Worm (Caenorhabditis elegans): ENCODE results near the gene perm-4.

The perm-4 gene

ce11 chrIV:1120865-1121264 lies 4.0 kb downstream of the perm-4 start:
- TF ChIP-seq sea-2 (GFP tag; optimal IDR thresholded peaks at IDR 0.05), result no peak
- no peak for TF ChIP-seq pha-4 (tag; optimal IDR thresholded peaks at IDR 0.05)

- no peak for TF ChIP-seq fos-1 (tag; optimal IDR thresholded peaks at IDR 0.05)
- TF ChIP-seq skn-1 (tag; optimal IDR thresholded peaks at IDR 0.05), result no peak
- no peak for TF ChIP-seq nhr-43 (tag; optimal IDR thresholded peaks at IDR 0.05; ENCODE audit: poor library complexity, severe bottlenecking)
- no peak for TF ChIP-seq nhr-25 (tag; optimal IDR thresholded peaks at IDR 0.05)
- no peak for TF ChIP-seq fkh-10 (GFP tag; optimal IDR thresholded peaks at IDR 0.05)
- TF ChIP-seq jun-1 (tag; optimal IDR thresholded peaks at IDR 0.05), result no peak
- TF ChIP-seq lin-39 (tag; optimal IDR thresholded peaks at IDR 0.05), result no peak
- no peak for TF ChIP-seq ceh-9 (tag; optimal IDR thresholded peaks at IDR 0.05)
- no peak for TF ChIP-seq R02D3.7 (tag; optimal IDR thresholded peaks at IDR 0.05)
- TF ChIP-seq ztf-11 (tag; optimal IDR thresholded peaks at IDR 0.05), result no peak
- no peak for TF ChIP-seq nhr-11 (tag; optimal IDR thresholded peaks at IDR 0.05)
- no peak for TF ChIP-seq nhr-77 (tag; optimal IDR thresholded peaks at IDR 0.05)
- no peak for TF ChIP-seq nhr-28 (tag; optimal IDR thresholded peaks at IDR 0.05)
- TF ChIP-seq nhr-67 (tag; optimal IDR thresholded peaks at IDR 0.05), result no peak
- no peak for TF ChIP-seq nhr-23 (tag; optimal IDR thresholded peaks at IDR 0.05)
- no peak for TF ChIP-seq ceh-82 (tag; optimal IDR thresholded peaks at IDR 0.05)
Observed at ce11 chrIV:1118566-1118965, 6.3 kb downstream of the perm-4 start, which contains the start of gene srx-13. Gene srx-13 (minus strand): TSS chrIV:1118666.

ce11 chrIV:1113638-1114037 lies 11.3 kb downstream of the perm-4 start, which contains the start of gene srx-14:
Gene srx-14 (minus strand): TSS chrIV:1113738.
- no peak for TF ChIP-seq ceh-16 (tag; optimal IDR thresholded peaks at IDR 0.05)
- no peak for TF ChIP-seq snpc-4 (tag; optimal IDR thresholded peaks at IDR 0.05)
- no peak for TF ChIP-seq skn-1 (tag; optimal IDR thresholded peaks at IDR 0.05)
- no peak for TF ChIP-seq nhr-12 (tag; optimal IDR thresholded peaks at IDR 0.05)
- TF ChIP-seq egl-5 (tag; optimal IDR thresholded peaks at IDR 0.05), result no peak
- no peak for TF ChIP-seq sea-2 (GFP tag; optimal IDR thresholded peaks at IDR 0.05)
- TF ChIP-seq nhr-11 (tag; optimal IDR thresholded peaks at IDR 0.05), result no peak

- no peak for TF ChIP-seq nfya-1 (tag; optimal IDR thresholded peaks at IDR 0.05; ENCODE audit: insufficient read depth)
- TF ChIP-seq nhr-67 (tag; optimal IDR thresholded peaks at IDR 0.05), result no peak
- TF ChIP-seq nhr-25 (tag; optimal IDR thresholded peaks at IDR 0.05), result no peak
- no peak for TF ChIP-seq elt-2 (tag; optimal IDR thresholded peaks at IDR 0.05)
- no peak for TF ChIP-seq zag-1 (tag; optimal IDR thresholded peaks at IDR 0.05)
- no peak for TF ChIP-seq ama-1 (optimal IDR thresholded peaks at IDR 0.05)
- TF ChIP-seq jun-1 (tag; optimal IDR thresholded peaks at IDR 0.05), result no peak
- no peak for TF ChIP-seq ztf-11 (tag; optimal IDR thresholded peaks at IDR 0.05)
Observed at ce11 chrIV:1110999-1111398, 13.9 kb downstream of the perm-4 start.

- TF ChIP-seq egl-5 (tag; optimal IDR thresholded peaks at IDR 0.05) (peak; percentile 29), ztf-4 (tag; optimal IDR thresholded peaks at IDR 0.05) (no peak), lin-39 (tag; optimal IDR thresholded peaks at IDR 0.05) (peak; percentile 78)
Observed at ce11 chrIV:1108030-1108429, 16.9 kb downstream of the perm-4 start.

ce11 chrIV:1107190-1107589 lies 17.7 kb downstream of the perm-4 start, which contains the start of gene ost-1:
Gene ost-1 (plus strand): TSS chrIV:1107396.
- TF ChIP-seq nhr-237 (tag; optimal IDR thresholded peaks at IDR 0.05), result no peak
- no peak for TF ChIP-seq pha-4 (tag; optimal IDR thresholded peaks at IDR 0.05)
- TF ChIP-seq ama-1 (optimal IDR thresholded peaks at IDR 0.05), result peak; percentile 29
- no peak for TF ChIP-seq hmg-11 (tag; optimal IDR thresholded peaks at IDR 0.05)
- TF ChIP-seq snpc-4 (tag; optimal IDR thresholded peaks at IDR 0.05), result no peak
- TF ChIP-seq ztf-4 (tag; optimal IDR thresholded peaks at IDR 0.05), result no peak
- no peak for TF ChIP-seq nhr-28 (tag; optimal IDR thresholded peaks at IDR 0.05)
- no peak for TF ChIP-seq jun-1 (tag; optimal IDR thresholded peaks at IDR 0.05)
- peak; percentile 69 for TF ChIP-seq lin-39 (tag; optimal IDR thresholded peaks at IDR 0.05)
- TF ChIP-seq aly-2 (tag; optimal IDR thresholded peaks at IDR 0.05), result no peak

ce11 chrIV:1105999-1106398 lies 18.9 kb downstream of the perm-4 start:
- TF ChIP-seq hmg-11 (tag; optimal IDR thresholded peaks at IDR 0.05), result no peak
- TF ChIP-seq ceh-9 (tag; optimal IDR thresholded peaks at IDR 0.05), result no peak
- TF ChIP-seq nhr-76 (tag; optimal IDR thresholded peaks at IDR 0.05), result no peak
- no peak for TF ChIP-seq jun-1 (tag; optimal IDR thresholded peaks at IDR 0.05)
- TF ChIP-seq unc-62 (GFP tag; optimal IDR thresholded peaks at IDR 0.05), result no peak
- no peak for TF ChIP-seq fos-1 (tag; optimal IDR thresholded peaks at IDR 0.05)
- no peak for TF ChIP-seq zag-1 (tag; optimal IDR thresholded peaks at IDR 0.05)
